Fruit fly (Drosophila melanogaster) whole organism, embryonic: ENCODE results near the gene Sgs5bis.

Experiments used
- Blimp-1 ChIP-seq: fragments of 200-800 bp; sonication (Bioruptor generic); optimal IDR thresholded peaks from 3 replicates; lab custom pipeline; 2018; ENCODE audit warnings: missing biosample characterization, missing genetic modification characterization, mild to moderate bottlenecking, moderate library complexity, missing genetic modification reagents
- CG10274 ChIP-seq: fragments of 200-800 bp; sonication (Bioruptor generic); optimal IDR thresholded peaks from 3 replicates; lab custom pipeline; 2017; ENCODE audit warnings: missing biosample characterization, mild to moderate bottlenecking, missing genetic modification characterization
- CG10959 ChIP-seq: fragments of 200-800 bp; sonication (Bioruptor generic); IDR thresholded peaks from 2 replicates; pipeline ENCODE4 v1.3.6; 2022; ENCODE audit warnings: missing biosample characterization, missing genetic modification characterization
- CG11695 ChIP-seq: fragments of 200-800 bp; sonication (Bioruptor generic); IDR thresholded peaks from 3 replicates; pipeline ENCODE4 v1.3.6; 2022; ENCODE audit warnings: missing biosample characterization, missing genetic modification characterization
- CG12299 ChIP-seq: fragments of 200-800 bp; sonication (Bioruptor generic); optimal IDR thresholded peaks from 2 replicates; lab custom pipeline; 2018; ENCODE audit warnings: missing biosample characterization, mild to moderate bottlenecking, missing genetic modification characterization
- CG1233 ChIP-seq: fragments of 200-800 bp; sonication (Bioruptor generic); optimal IDR thresholded peaks from 4 replicates; lab custom pipeline; 2018; ENCODE audit warnings: missing biosample characterization, mild to moderate bottlenecking, missing genetic modification characterization
- CG13775 ChIP-seq: fragments of 200-800 bp; sonication (Bioruptor generic); optimal IDR thresholded peaks from 3 replicates; lab custom pipeline; 2017; ENCODE audit warnings: missing biosample characterization, mild to moderate bottlenecking, missing genetic modification characterization
- CG1529 ChIP-seq: fragments of 200-800 bp; sonication (Bioruptor generic); optimal IDR thresholded peaks from 3 replicates; lab custom pipeline; 2018; ENCODE audit warnings: missing biosample characterization, missing genetic modification characterization
- CG15514 ChIP-seq: fragments of 200-800 bp; sonication (Bioruptor generic); optimal IDR thresholded peaks from 3 replicates; lab custom pipeline; 2017; ENCODE audit warnings: missing biosample characterization, missing genetic modification characterization, mild to moderate bottlenecking, moderate library complexity, missing genetic modification reagents
- CG1602 ChIP-seq: fragments of 200-800 bp; sonication (Bioruptor generic); optimal IDR thresholded peaks from 3 replicates; lab custom pipeline; 2016; ENCODE audit warnings: missing biosample characterization, missing genetic modification characterization
- CG1647 ChIP-seq: fragments of 200-800 bp; sonication (Bioruptor generic); optimal IDR thresholded peaks from 3 replicates; lab custom pipeline; 2016; ENCODE audit warnings: missing biosample characterization, missing genetic modification characterization
- CG17829 ChIP-seq: fragments of 200-800 bp; optimal IDR thresholded peaks from 2 replicates; lab custom pipeline; 2019; ENCODE audit warnings: missing biosample characterization, mild to moderate bottlenecking, missing genetic modification characterization, moderate library complexity
- CG18262 ChIP-seq: fragments of 200-800 bp; optimal IDR thresholded peaks from 3 replicates; lab custom pipeline; 2019; ENCODE audit warnings: missing biosample characterization, mild to moderate bottlenecking, missing genetic modification characterization, moderate library complexity
- CG18599 ChIP-seq: fragments of 200-800 bp; sonication (Bioruptor generic); optimal IDR thresholded peaks from 3 replicates; lab custom pipeline; 2017; ENCODE audit warnings: missing biosample characterization, missing genetic modification characterization, mild to moderate bottlenecking, moderate library complexity, missing genetic modification reagents
- CG30403 ChIP-seq: fragments of 200-800 bp; sonication (Bioruptor generic); optimal IDR thresholded peaks from 3 replicates; lab custom pipeline; 2016; ENCODE audit warnings: missing biosample characterization, missing genetic modification characterization
- CG7556 ChIP-seq: fragments of 200-800 bp; sonication (Bioruptor generic); optimal IDR thresholded peaks from 2 replicates; lab custom pipeline; 2017; ENCODE audit warnings: missing biosample characterization, mild to moderate bottlenecking, missing genetic modification characterization
- CG8290 ChIP-seq, 3 experiments: fragments of 200-800 bp; sonication (Bioruptor generic); optimal IDR thresholded peaks; 2 replicates each; lab custom pipeline; 2016 to 2019; ENCODE audit warnings: missing biosample characterization in 3 of 3, missing genetic modification characterization in 3 of 3, mild to moderate bottlenecking in 2 of 3, moderate library complexity in 1 of 3
- CG9932 ChIP-seq: fragments of 200-800 bp; sonication (Bioruptor generic); IDR thresholded peaks from 2 replicates; pipeline ENCODE4 v1.3.6; 2022; ENCODE audit warnings: missing biosample characterization, missing genetic modification characterization
- CoRest ChIP-seq: fragments of 200-800 bp; sonication (Bioruptor generic); optimal IDR thresholded peaks from 3 replicates; lab custom pipeline; 2018; ENCODE audit warnings: missing biosample characterization, mild to moderate bottlenecking, missing genetic modification characterization, moderate library complexity
- D ChIP-seq, 2 experiments: fragments of 200-800 bp in 1 of 2; fragments of >200 bp in 1 of 2; sonication (Bioruptor generic) in 1 of 2; optimal IDR thresholded peaks; 2 replicates in 1 of 2; 3 replicates in 1 of 2; lab custom pipeline; 2017; ENCODE audit warnings: mild to moderate bottlenecking in 1 of 2, missing biosample characterization in 1 of 2, missing genetic modification characterization in 1 of 2, missing genetic modification reagents in 1 of 2
- D19A ChIP-seq: fragments of 200-800 bp; optimal IDR thresholded peaks from 3 replicates; lab custom pipeline; 2019; ENCODE audit warnings: missing biosample characterization, mild to moderate bottlenecking, missing genetic modification characterization, moderate library complexity
- D19B ChIP-seq: fragments of 200-800 bp; sonication (Bioruptor generic); optimal IDR thresholded peaks from 2 replicates; lab custom pipeline; 2017; ENCODE audit warnings: missing biosample characterization, mild to moderate bottlenecking, missing genetic modification characterization
- Hr51 ChIP-seq, 2 experiments: fragments of 200-800 bp; sonication (Bioruptor generic); optimal IDR thresholded peaks; 2 replicates in 1 of 2; 3 replicates in 1 of 2; lab custom pipeline; 2016 to 2018; ENCODE audit warnings: missing biosample characterization in 2 of 2, missing genetic modification characterization in 2 of 2, mild to moderate bottlenecking in 1 of 2, moderate library complexity in 1 of 2
- NC2α ChIP-seq: fragments of 200-800 bp; sonication (Bioruptor generic); optimal IDR thresholded peaks from 2 replicates; lab custom pipeline; 2016; ENCODE audit warnings: missing biosample characterization, missing genetic modification characterization
- Nf-YB ChIP-seq: fragments of 200-800 bp; sonication (Bioruptor generic); optimal IDR thresholded peaks from 3 replicates; lab custom pipeline; 2019; ENCODE audit warnings: missing biosample characterization, mild to moderate bottlenecking, missing genetic modification characterization, moderate library complexity
- Oli ChIP-seq: fragments of 200-800 bp; sonication (Bioruptor generic); optimal IDR thresholded peaks from 2 replicates; lab custom pipeline; 2018; ENCODE audit warnings: missing biosample characterization, mild to moderate bottlenecking, missing genetic modification characterization, moderate library complexity
- Ptx1 ChIP-seq: fragments of 200-800 bp; sonication (Bioruptor generic); IDR thresholded peaks from 2 replicates; pipeline ENCODE4 v1.3.6; 2022; ENCODE audit warnings: missing biosample characterization, missing genetic modification characterization
- Side ChIP-seq: fragments of 200-800 bp; sonication (Bioruptor generic); optimal IDR thresholded peaks from 2 replicates; lab custom pipeline; 2016; ENCODE audit warnings: missing biosample characterization, missing genetic modification characterization
- Sin3A ChIP-seq: fragments of >200 bp; optimal IDR thresholded peaks from 2 replicates; lab custom pipeline; 2018
- Six4 ChIP-seq: fragments of 200-800 bp; sonication (Bioruptor generic); optimal IDR thresholded peaks from 2 replicates; lab custom pipeline; 2016; ENCODE audit warnings: missing biosample characterization, missing genetic modification characterization
- Sox100B ChIP-seq: fragments of 200-800 bp; sonication (Bioruptor generic); optimal IDR thresholded peaks from 3 replicates; lab custom pipeline; 2018; ENCODE audit warnings: missing biosample characterization, mild to moderate bottlenecking, missing genetic modification characterization
- amos ChIP-seq: fragments of 200-800 bp; sonication (Bioruptor generic); IDR thresholded peaks from 2 replicates; pipeline ENCODE4 v1.3.6; 2022; ENCODE audit warnings: missing biosample characterization, missing genetic modification characterization; ENCODE audit not compliant: partially characterized antibody
- az2 ChIP-seq: fragments of 200-800 bp; sonication (Bioruptor generic); optimal IDR thresholded peaks from 3 replicates; lab custom pipeline; 2016; ENCODE audit warnings: missing biosample characterization, missing genetic modification characterization
- bcd ChIP-seq: fragments of 200-800 bp; sonication (Bioruptor generic); optimal IDR thresholded peaks from 2 replicates; lab custom pipeline; 2017; ENCODE audit warnings: missing biosample characterization, mild to moderate bottlenecking, missing genetic modification characterization
- gem ChIP-seq: fragments of 200-800 bp; sonication (Bioruptor generic); optimal IDR thresholded peaks from 2 replicates; lab custom pipeline; 2019; ENCODE audit warnings: missing biosample characterization, mild to moderate bottlenecking, missing genetic modification characterization, moderate library complexity
- klu ChIP-seq: fragments of 200-800 bp; sonication (Bioruptor generic); IDR thresholded peaks from 2 replicates; pipeline ENCODE4 v1.3.6; 2022; ENCODE audit warnings: missing biosample characterization, missing genetic modification characterization
- nerfin-2 ChIP-seq: fragments of 200-800 bp; sonication (Bioruptor generic); IDR thresholded peaks from 2 replicates; pipeline ENCODE4 v1.3.6; 2022; ENCODE audit warnings: missing biosample characterization, missing genetic modification characterization; ENCODE audit not compliant: partially characterized antibody
- nmo ChIP-seq: fragments of 200-800 bp; sonication (Bioruptor generic); optimal IDR thresholded peaks from 2 replicates; lab custom pipeline; 2018; ENCODE audit warnings: missing biosample characterization, mild to moderate bottlenecking, missing genetic modification characterization, moderate library complexity
- oc ChIP-seq: fragments of 200-800 bp; sonication (Bioruptor generic); optimal IDR thresholded peaks from 2 replicates; lab custom pipeline; 2018; ENCODE audit warnings: missing biosample characterization, mild to moderate bottlenecking, missing genetic modification characterization, moderate library complexity
- otp ChIP-seq: fragments of 200-800 bp; sonication (Bioruptor generic); IDR thresholded peaks from 3 replicates; pipeline ENCODE4, ENCODE4 v1.3.6; 2022; ENCODE audit warnings: missing biosample characterization, missing genetic modification characterization
- pnt ChIP-seq: fragments of 200-800 bp; sonication (Bioruptor generic); optimal IDR thresholded peaks from 3 replicates; lab custom pipeline; 2016; ENCODE audit warnings: missing biosample characterization, missing genetic modification characterization
- pros ChIP-seq: fragments of 200-800 bp; sonication (Bioruptor generic); optimal IDR thresholded peaks from 3 replicates; lab custom pipeline; 2019; ENCODE audit warnings: missing biosample characterization, mild to moderate bottlenecking, missing genetic modification characterization, moderate library complexity
- ranshi ChIP-seq: fragments of 200-800 bp; sonication (Bioruptor generic); IDR thresholded peaks from 2 replicates; pipeline ENCODE4 v1.3.6; 2022; ENCODE audit warnings: missing biosample characterization, missing genetic modification characterization
- sens ChIP-seq: fragments of 200-800 bp; sonication (Bioruptor generic); peaks from one replicate; lab custom pipeline; 2016; ENCODE audit warnings: missing biosample characterization, missing genetic modification characterization
- so ChIP-seq: fragments of 200-800 bp; sonication (Bioruptor generic); IDR thresholded peaks from 3 replicates; pipeline ENCODE4 v1.3.6; 2022; ENCODE audit warnings: missing biosample characterization, missing genetic modification characterization
- sug ChIP-seq: fragments of 200-800 bp; optimal IDR thresholded peaks from 2 replicates; lab custom pipeline; 2019; ENCODE audit warnings: missing biosample characterization, mild to moderate bottlenecking, missing genetic modification characterization, moderate library complexity
- tin ChIP-seq: fragments of 200-800 bp; sonication (Bioruptor generic); optimal IDR thresholded peaks from 3 replicates; lab custom pipeline; 2016; ENCODE audit warnings: missing biosample characterization, missing genetic modification characterization
- ttk ChIP-seq: fragments of 200-800 bp; sonication (Bioruptor generic); IDR thresholded peaks from 2 replicates; pipeline ENCODE4 v2.1.2; 2022; ENCODE audit warnings: missing biosample characterization, missing genetic modification characterization

The Sgs5bis gene

dm6 chr3R:17583658-17584460 is 10.3 kb upstream of the Sgs5bis start (continued):
- TF ChIP-seq ranshi (GFP tag; lab: Robert Waterston, UW), result peak; percentile 34; the same call in 1 of the 2 replicates
- TF ChIP-seq pnt (GFP tag; lab: Kevin White, UChicago), result peak; percentile 21
- peak; percentile 4 for TF ChIP-seq CG12299
- TF ChIP-seq Sox100B (GFP tag; lab: Kevin White, UChicago), result peak; percentile 52
- peak; percentile 18 for TF ChIP-seq bcd
- peak; percentile 46 for TF ChIP-seq CG30403 (GFP tag; lab: Kevin White, UChicago)
- peak; percentile 27 for TF ChIP-seq tin
- TF ChIP-seq Blimp-1 (GFP tag; lab: Kevin White, UChicago), result peak; percentile 72
- TF ChIP-seq CG18599 (GFP tag; lab: Kevin White, UChicago), result peak; percentile 37
- peak; percentile 17 for TF ChIP-seq CG1233 (GFP tag; lab: Kevin White, UChicago)
- TF ChIP-seq D19B (GFP tag; lab: Kevin White, UChicago), result no peak
- no peak for TF ChIP-seq CG15514
- TF ChIP-seq Ptx1 (GFP tag; lab: Robert Waterston, UW), result 0 out of 2 replicates have a peak, but pooled peaks have one; percentile 32
- TF ChIP-seq CG10959, result peak; percentile 30; the same call in 1 of the 2 replicates
- TF ChIP-seq so (GFP tag; lab: Robert Waterston, UW), result no peak
- peak; percentile 72 for TF ChIP-seq CG18262 (tag; lab: Kevin White, UChicago)
- TF ChIP-seq CG9932, result no peak
- peak; percentile 42 for TF ChIP-seq CG7556
- TF ChIP-seq CG1529 (GFP tag; lab: Kevin White, UChicago), result peak; percentile 22
- peak; percentile 1 for TF ChIP-seq D (optimal IDR thresholded peaks at IDR 0.05; lab: Kevin White, UChicago)
- TF ChIP-seq D (GFP tag; optimal IDR thresholded peaks at IDR 0.05; lab: Kevin White, UChicago), result peak; percentile 59
- TF ChIP-seq Oli, result peak; percentile 58
- TF ChIP-seq klu (GFP tag; lab: Robert Waterston, UW), result no peak
- peak; percentile 66 for TF ChIP-seq nmo (GFP tag; lab: Kevin White, UChicago)
- TF ChIP-seq Sin3A (lab: Kevin White, UChicago), result no peak
- TF ChIP-seq CG10274 (GFP tag; lab: Kevin White, UChicago), result no peak
- no peak for TF ChIP-seq nerfin-2
- TF ChIP-seq Hr51 (GFP tag; optimal IDR thresholded peaks at IDR 0.05; lab: Kevin White, UChicago), result peak in 1 of 2 experiments; percentile 56
- peak; percentile 55 for TF ChIP-seq az2 (GFP tag; lab: Kevin White, UChicago)
- no peak for TF ChIP-seq sug (tag; lab: Kevin White, UChicago)
- TF ChIP-seq Nf-YB (GFP tag; lab: Kevin White, UChicago), result peak; percentile 7
- TF ChIP-seq otp (GFP tag; lab: Robert Waterston, UW), result peak; percentile 41; the same call in 1 of the 3 replicates
- no peak for TF ChIP-seq Side (GFP tag; lab: Kevin White, UChicago)
- TF ChIP-seq D19A (tag; lab: Kevin White, UChicago), result peak; percentile 59
- peak; percentile 93 for TF ChIP-seq sens (GFP tag; lab: Kevin White, UChicago)
- TF ChIP-seq CG13775 (GFP tag; lab: Kevin White, UChicago), result no peak
- no peak for TF ChIP-seq amos
- TF ChIP-seq pros, result peak; percentile 95
- peak; percentile 13 for TF ChIP-seq CG1602 (GFP tag; lab: Kevin White, UChicago)
- TF ChIP-seq oc (tag; lab: Kevin White, UChicago), result peak; percentile 78
- peak; percentile 68 for TF ChIP-seq CG17829 (tag; lab: Kevin White, UChicago)
- peak; percentile 4 for TF ChIP-seq NC2α (GFP tag; lab: Kevin White, UChicago)
- TF ChIP-seq gem (tag; lab: Kevin White, UChicago), result peak; percentile 76
- TF ChIP-seq CG11695 (GFP tag; lab: Robert Waterston, UW), result peak; percentile 40; the same call in 1 of the 3 replicates
- TF ChIP-seq CG1647 (GFP tag; lab: Kevin White, UChicago), result no peak
- TF ChIP-seq Six4, result peak; percentile 24
- TF ChIP-seq CoRest, result peak; percentile 51
- peak; percentile 28 for TF ChIP-seq ttk (GFP tag; lab: Robert Waterston, UW)
- peak; percentile 15 for TF ChIP-seq CG8290 (GFP tag; optimal IDR thresholded peaks at IDR 0.05; lab: Kevin White, UChicago)
- TF ChIP-seq CG8290 (tag; optimal IDR thresholded peaks at IDR 0.05; lab: Kevin White, UChicago), result no peak
